Worm (Caenorhabditis elegans): ENCODE measurements around the gene paml-1.
"Not testable (repeated sequence)": the region's sequence is repeated elsewhere in the genome, so short reads cannot be mapped to it uniquely, and the experiment has no call there.

Gene paml-1

ce11 chrIII:10270778-10271307 lies 37.0 kb upstream of the paml-1 start, which contains the start of gene cnk-1 (continued):
- no peak for TF ChIP-seq ama-1 (optimal IDR thresholded peaks at IDR 0.05)
- no peak for TF ChIP-seq nhr-6 (tag; optimal IDR thresholded peaks at IDR 0.05)
- TF ChIP-seq aly-2 (tag; optimal IDR thresholded peaks at IDR 0.05) = no peak
- TF ChIP-seq lin-39 (tag; optimal IDR thresholded peaks at IDR 0.05) = no peak
- TF ChIP-seq mbf-1 (tag; optimal IDR thresholded peaks at IDR 0.05) = no peak
- peak; percentile 73 for TF ChIP-seq crh-2 (tag; optimal IDR thresholded peaks at IDR 0.05)
- TF ChIP-seq unc-62 (GFP tag; optimal IDR thresholded peaks at IDR 0.05) = no peak
- no peak for TF ChIP-seq lin-11 (tag; optimal IDR thresholded peaks at IDR 0.05)
- no peak for TF ChIP-seq alr-1 (tag; optimal IDR thresholded peaks at IDR 0.05)
- TF ChIP-seq unc-39 (tag; optimal IDR thresholded peaks at IDR 0.05) = no peak

- TF ChIP-seq mdl-1 (tag; optimal IDR thresholded peaks at IDR 0.05); gmeb-1 (tag; optimal IDR thresholded peaks at IDR 0.05); sma-9 (GFP tag; optimal IDR thresholded peaks at IDR 0.05); sma-9 (tag; optimal IDR thresholded peaks at IDR 0.05): not testable (repeated sequence)
These were observed 32.9 kb upstream of the paml-1 start, which contains the start of gene inpp-4B for ce11 chrIII:10266824-10267223. inpp-4B (minus strand) TSS chrIII:10266877.

ce11 chrIII:10261682-10262081 lies 27.8 kb upstream of the paml-1 start, which contains the start of gene bbs-5:
bbs-5 (minus strand) TSS chrIII:10261782.
- TF ChIP-seq zag-1 (tag; optimal IDR thresholded peaks at IDR 0.05) (no peak), egl-27 (tag; optimal IDR thresholded peaks at IDR 0.05) (no peak), lsy-2 (tag; optimal IDR thresholded peaks at IDR 0.05) (no peak), ceh-82 (tag; optimal IDR thresholded peaks at IDR 0.05) (no peak), gmeb-1 (tag; optimal IDR thresholded peaks at IDR 0.05) (no peak), nhr-6 (tag; optimal IDR thresholded peaks at IDR 0.05) (no peak), nhr-23 (tag; optimal IDR thresholded peaks at IDR 0.05) (no peak), sma-3 (GFP tag; optimal IDR thresholded peaks at IDR 0.05) (no peak), nhr-237 (tag; optimal IDR thresholded peaks at IDR 0.05) (no peak)

- TF ChIP-seq sma-3 (GFP tag; optimal IDR thresholded peaks at IDR 0.05) = no peak
- TF ChIP-seq nhr-12 (tag; optimal IDR thresholded peaks at IDR 0.05) = no peak
- TF ChIP-seq nhr-10 (tag; optimal IDR thresholded peaks at IDR 0.05) = no peak
- no peak for TF ChIP-seq ama-1 (optimal IDR thresholded peaks at IDR 0.05)
- no peak for TF ChIP-seq fos-1 (tag; optimal IDR thresholded peaks at IDR 0.05)
- TF ChIP-seq snpc-4 (tag; optimal IDR thresholded peaks at IDR 0.05) = no peak
These were observed 27.4 kb upstream of the paml-1 start for ce11 chrIII:10261256-10261655.

ce11 chrIII:10258641-10259040 lies 24.8 kb upstream of the paml-1 start, which contains the start of gene rip-1:
rip-1 (minus strand) TSS chrIII:10258741.
- TF ChIP-seq ZK546.5 (tag; optimal IDR thresholded peaks at IDR 0.05) (no peak), mab-5 (tag; optimal IDR thresholded peaks at IDR 0.05) (no peak), nhr-77 (tag; optimal IDR thresholded peaks at IDR 0.05) (no peak)

- TF ChIP-seq ztf-11 (tag; optimal IDR thresholded peaks at IDR 0.05) (no peak), ama-1 (optimal IDR thresholded peaks at IDR 0.05) (no peak)
These were observed 20.7 kb upstream of the paml-1 start, which contains the start of gene R01H10.4 for ce11 chrIII:10254583-10254982. R01H10.4 (plus strand) TSS chrIII:10254818.

ce11 chrIII:10253334-10253733 lies 19.5 kb upstream of the paml-1 start:
- no peak for TF ChIP-seq sma-3 (GFP tag; optimal IDR thresholded peaks at IDR 0.05)

ce11 chrIII:10251114-10251513 lies 17.2 kb upstream of the paml-1 start:
- TF ChIP-seq ztf-4 (tag; optimal IDR thresholded peaks at IDR 0.05) = no peak
- no peak for TF ChIP-seq unc-55 (GFP tag; optimal IDR thresholded peaks at IDR 0.05)
- no peak for TF ChIP-seq egl-27 (tag; optimal IDR thresholded peaks at IDR 0.05)
- no peak for TF ChIP-seq alr-1 (tag; optimal IDR thresholded peaks at IDR 0.05)
- TF ChIP-seq skn-1 (tag; optimal IDR thresholded peaks at IDR 0.05) = no peak
- no peak for TF ChIP-seq ztf-1 (GFP tag; conservative IDR thresholded peaks at IDR 0.05)
- TF ChIP-seq dmd-4 (tag; optimal IDR thresholded peaks at IDR 0.05) = no peak
- no peak for TF ChIP-seq nhr-25 (tag; optimal IDR thresholded peaks at IDR 0.05)
- TF ChIP-seq unc-39 (tag; optimal IDR thresholded peaks at IDR 0.05) = no peak
- no peak for TF ChIP-seq nhr-23 (tag; optimal IDR thresholded peaks at IDR 0.05)

All from whole organism, L2 larva.